Worm (Caenorhabditis elegans): Measurements from ENCODE around the gene mrps-22.

ce11 chrII:10539232-10539631 lies 43.2 kb upstream of the mrps-22 start, which contains the start of gene R166.3:
- no peak for TF ChIP-seq flt-1 (GFP tag; IDR thresholded peaks at IDR 0.05)
- no peak for TF ChIP-seq ztf-29 (GFP tag; IDR thresholded peaks at IDR 0.05)
- no peak for TF ChIP-seq ztf-23 (GFP tag; IDR thresholded peaks at IDR 0.05)
- no peak for TF ChIP-seq klf-2 (GFP tag; conservative IDR thresholded peaks at IDR 0.05)
- TF ChIP-seq T22C8.4 (GFP tag; IDR thresholded peaks at IDR 0.05) = no peak
